Worm (Caenorhabditis elegans): ENCODE measurements around the gene srbc-59.

DNA sequence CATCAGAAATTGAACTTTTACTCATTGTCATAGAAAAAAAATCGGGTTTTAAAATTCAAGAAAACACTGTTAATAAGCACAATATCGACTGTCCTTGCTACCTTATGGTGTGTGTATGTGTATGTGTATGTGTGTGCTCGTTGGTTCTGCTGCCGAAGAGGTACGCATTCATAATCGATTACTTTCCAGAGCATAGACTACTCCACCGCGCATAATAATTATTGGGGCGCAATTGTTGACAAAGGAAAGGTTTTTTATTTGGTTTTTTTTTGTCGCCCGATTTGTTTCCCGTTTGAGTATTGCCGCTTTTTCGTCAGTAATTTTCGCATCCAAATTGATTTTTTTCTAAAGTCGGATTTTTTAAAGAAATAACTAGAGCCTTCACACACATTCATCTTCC lies 17.2 kb upstream of the srbc-59 start, which contains the start of gene C05E4.15:
- TF ChIP-seq elt-3 (tag; optimal IDR thresholded peaks at IDR 0.05) (no peak), lsy-2 (tag; optimal IDR thresholded peaks at IDR 0.05) (no peak), nhr-12 (tag; optimal IDR thresholded peaks at IDR 0.05) (no peak), cnd-1 (tag; optimal IDR thresholded peaks at IDR 0.05) (no peak), snpc-4 (tag; optimal IDR thresholded peaks at IDR 0.05) (no peak), unc-39 (tag; optimal IDR thresholded peaks at IDR 0.05) (no peak), mls-2 (tag; optimal IDR thresholded peaks at IDR 0.05) (no peak), mep-1 (tag; optimal IDR thresholded peaks at IDR 0.05) (no peak), sptf-1 (tag; optimal IDR thresholded peaks at IDR 0.05) (no peak), drap-1 (GFP tag; optimal IDR thresholded peaks at IDR 0.05) (no peak), nhr-76 (tag; optimal IDR thresholded peaks at IDR 0.05) (no peak), lin-32 (GFP tag; optimal IDR thresholded peaks at IDR 0.05) (no peak), nhr-2 (tag; optimal IDR thresholded peaks at IDR 0.05) (no peak), lin-13 (tag; optimal IDR thresholded peaks at IDR 0.05) (no peak)

All from whole organism, mixed stage, embryonic.